Fruit fly (Drosophila melanogaster): Measurements from ENCODE around the gene CtsL4.

Gene CtsL4

dm6 chr2L:10364229-10364628 is 7.8 kb upstream of the CtsL4 start, which contains the start of gene lft (continued):
- TF ChIP-seq Ets97D (GFP tag; optimal IDR thresholded peaks at IDR 0.05) (no peak), dan (GFP tag; IDR thresholded peaks at IDR 0.05) (no peak), gcm (GFP tag; optimal IDR thresholded peaks at IDR 0.05) (no peak), Awh (GFP tag; IDR thresholded peaks at IDR 0.05) (no peak), CG12769 (tag; optimal IDR thresholded peaks at IDR 0.05) (no peak), mld (GFP tag; IDR thresholded peaks at IDR 0.05; ENCODE audit: partially characterized antibody) (no peak), CG34422 (GFP tag; IDR thresholded peaks at IDR 0.05) (no peak), MESR4 (GFP tag; optimal IDR thresholded peaks at IDR 0.05) (peak; percentile 52), trem (tag; optimal IDR thresholded peaks at IDR 0.05) (peak; percentile 42), CG7786 (GFP tag; optimal IDR thresholded peaks at IDR 0.05) (no peak), sens (GFP tag) (peak; percentile 30), Sry-δ (GFP tag; optimal IDR thresholded peaks at IDR 0.05) (peak; percentile 36), MBD-R2 (GFP tag; IDR thresholded peaks at IDR 0.05) (0 out of 2 replicates have a peak, but pooled peaks have one; percentile 30), pfk (GFP tag; optimal IDR thresholded peaks at IDR 0.05) (no peak), Bteb2 (GFP tag; optimal IDR thresholded peaks at IDR 0.05) (no peak), Lpt (GFP tag; optimal IDR thresholded peaks at IDR 0.05) (no peak), row (GFP tag; IDR thresholded peaks at IDR 0.05) (peak; percentile 55; the same call in 2 of the 3 replicates), gfzf (GFP tag; optimal IDR thresholded peaks at IDR 0.05) (peak; percentile 48), Sry-β (GFP tag; optimal IDR thresholded peaks at IDR 0.05) (peak; percentile 90), stwl (tag; optimal IDR thresholded peaks at IDR 0.05) (peak; percentile 7)

DNA sequence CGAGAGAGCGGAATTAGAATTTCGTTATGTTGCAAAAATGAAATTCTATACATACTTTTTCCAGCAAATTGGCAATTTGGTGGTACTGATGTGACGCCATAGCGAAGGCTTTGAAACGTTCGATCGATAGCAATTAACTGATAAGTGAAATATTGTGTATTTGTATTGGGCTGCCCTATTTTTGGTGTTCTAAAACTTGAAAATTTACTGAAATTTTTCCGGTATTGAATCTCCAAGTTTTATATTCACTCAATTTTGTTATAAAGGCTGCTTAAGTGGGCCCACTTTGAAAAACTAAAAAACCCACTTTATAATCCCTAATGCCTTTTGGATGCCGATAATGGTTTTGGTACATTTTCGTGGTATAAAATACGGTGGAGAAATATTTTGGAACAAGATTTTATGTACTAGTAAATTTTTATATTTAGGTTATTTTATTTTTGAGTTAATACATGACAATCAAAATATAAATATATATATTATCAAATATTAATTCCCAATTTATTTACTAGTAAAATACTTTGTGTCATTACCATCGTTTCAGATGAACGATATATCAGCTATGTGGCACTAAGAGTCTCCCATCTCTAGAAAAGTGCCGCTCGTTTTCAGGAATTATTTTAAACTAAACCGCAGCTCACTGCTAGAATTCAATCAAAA is 6.1 kb upstream of the CtsL4 start, which contains the start of the genes Cand1 and pim:
Gene Cand1, minus strand, starts transcription at position 300 of the 660 bp plus-strand sequence.
Gene pim, plus strand, starts transcription at position 582 of the 660 bp plus-strand sequence.
- no peak for TF ChIP-seq CG3065 (GFP tag; optimal IDR thresholded peaks at IDR 0.05)
- peak; percentile 38 for TF ChIP-seq CG15514 (GFP tag; optimal IDR thresholded peaks at IDR 0.05)
- no peak for TF ChIP-seq esg (GFP tag; conservative IDR thresholded peaks at IDR 0.05)
- no peak for TF ChIP-seq CG10979 (tag; optimal IDR thresholded peaks at IDR 0.05)
- no peak for TF ChIP-seq en (GFP tag; optimal IDR thresholded peaks at IDR 0.05)
- TF ChIP-seq CG34376 (GFP tag; optimal IDR thresholded peaks at IDR 0.05): no peak
- TF ChIP-seq CG12299 (tag; optimal IDR thresholded peaks at IDR 0.05): no peak
- peak; percentile 8 for TF ChIP-seq PHDP (tag; optimal IDR thresholded peaks at IDR 0.05)
- TF ChIP-seq CG5180 (GFP tag; optimal IDR thresholded peaks at IDR 0.05): no peak
- TF ChIP-seq Asciz (GFP tag; optimal IDR thresholded peaks at IDR 0.05): no peak
- no peak for TF ChIP-seq sima (GFP tag; optimal IDR thresholded peaks at IDR 0.05)
- TF ChIP-seq CG17568 (GFP tag; optimal IDR thresholded peaks at IDR 0.05): no peak
- no peak for TF ChIP-seq CG9437 (GFP tag; optimal IDR thresholded peaks at IDR 0.05)
- peak; percentile 73 for TF ChIP-seq nmo (GFP tag; optimal IDR thresholded peaks at IDR 0.05)
- no peak for TF ChIP-seq trh (GFP tag; optimal IDR thresholded peaks at IDR 0.05)
- TF ChIP-seq Fer2 (tag; optimal IDR thresholded peaks at IDR 0.05): no peak
- TF ChIP-seq CG14860 (GFP tag; IDR thresholded peaks at IDR 0.05; ENCODE audit: partially characterized antibody): 0 out of 3 replicates have a peak, but pooled peaks have one; percentile 12
- no peak for TF ChIP-seq dysf (GFP tag; IDR thresholded peaks at IDR 0.05)
- no peak for TF ChIP-seq CG7928 (GFP tag; optimal IDR thresholded peaks at IDR 0.05)
- TF ChIP-seq CG17359 (tag; optimal IDR thresholded peaks at IDR 0.05): no peak
- no peak for TF ChIP-seq sim (GFP tag; IDR thresholded peaks at IDR 0.05)
- TF ChIP-seq dmrt11E (tag; optimal IDR thresholded peaks at IDR 0.05): peak; percentile 36
- TF ChIP-seq CG4707 (GFP tag; optimal IDR thresholded peaks at IDR 0.05): no peak
- TF ChIP-seq CG12659 (GFP tag; optimal IDR thresholded peaks at IDR 0.05): peak; percentile 70
- no peak for TF ChIP-seq Deaf1 (tag; optimal IDR thresholded peaks at IDR 0.05)
- peak; percentile 48; the same call in 1 of the 3 replicates for TF ChIP-seq CG17361 (GFP tag; IDR thresholded peaks at IDR 0.05)
- TF ChIP-seq CG13424 (tag; optimal IDR thresholded peaks at IDR 0.05): peak; percentile 43
- TF ChIP-seq lov (optimal IDR thresholded peaks at IDR 0.05): no peak
- no peak for TF ChIP-seq lov (GFP tag; IDR thresholded peaks at IDR 0.05)
- TF ChIP-seq CG6813 (GFP tag; optimal IDR thresholded peaks at IDR 0.05): no peak
